Fruit fly (Drosophila melanogaster) whole organism, adult: ENCODE results near the gene CG6454.

ENCODE experiments used
- CG11617 ChIP-seq: fragments of 200-800 bp; sonication (Bioruptor generic); optimal IDR thresholded peaks from 2 replicates; lab custom pipeline; 2017; ENCODE audit warnings: mild to moderate bottlenecking, missing biosample characterization, missing genetic modification reagents, missing genetic modification characterization
- CG12768 ChIP-seq: fragments of 200-800 bp; sonication (Bioruptor generic); optimal IDR thresholded peaks from 2 replicates; lab custom pipeline; 2017; ENCODE audit warnings: missing biosample characterization, missing genetic modification characterization, mild to moderate bottlenecking, moderate library complexity, missing genetic modification reagents
- CG1620 ChIP-seq: fragments of 200-800 bp; sonication (Bioruptor generic); optimal IDR thresholded peaks from 2 replicates; lab custom pipeline; 2016; ENCODE audit warnings: missing biosample characterization, missing genetic modification characterization
- CG33017 ChIP-seq: fragments of 200-800 bp; sonication (Bioruptor generic); optimal IDR thresholded peaks from 2 replicates; lab custom pipeline; 2018; ENCODE audit warnings: missing biosample characterization, mild to moderate bottlenecking, missing genetic modification characterization, moderate library complexity
- CG5204 ChIP-seq: fragments of 200-800 bp; sonication (Bioruptor generic); optimal IDR thresholded peaks from 2 replicates; lab custom pipeline; 2016; ENCODE audit warnings: missing biosample characterization, missing genetic modification characterization
- CG7101 ChIP-seq: fragments of 200-800 bp; sonication (Bioruptor generic); optimal IDR thresholded peaks from 2 replicates; lab custom pipeline; 2018; ENCODE audit warnings: missing biosample characterization, mild to moderate bottlenecking, missing genetic modification characterization, moderate library complexity
- Clk ChIP-seq: fragments of 200-800 bp; sonication (Bioruptor generic); optimal IDR thresholded peaks from 2 replicates; lab custom pipeline; 2017; ENCODE audit warnings: missing biosample characterization, missing genetic modification characterization
- Crg-1 ChIP-seq: fragments of 200-800 bp; sonication (Bioruptor generic); optimal IDR thresholded peaks from 2 replicates; lab custom pipeline; 2016; ENCODE audit warnings: missing biosample characterization, missing genetic modification characterization
- Hr96 ChIP-seq: fragments of 200-800 bp; sonication (Bioruptor generic); optimal IDR thresholded peaks from 2 replicates; lab custom pipeline; 2016; ENCODE audit warnings: missing biosample characterization, missing genetic modification characterization
- Mnt ChIP-seq: fragments of 200-800 bp; sonication (Bioruptor generic); optimal IDR thresholded peaks from 2 replicates; lab custom pipeline; 2016; ENCODE audit warnings: missing biosample characterization, mild to moderate bottlenecking, missing genetic modification characterization
- bab1 ChIP-seq: fragments of 200-800 bp; sonication (Bioruptor generic); optimal IDR thresholded peaks from 3 replicates; lab custom pipeline; 2019; ENCODE audit warnings: missing biosample characterization, mild to moderate bottlenecking, missing genetic modification characterization, moderate library complexity
- cic ChIP-seq: fragments of 200-800 bp; sonication (Bioruptor generic); optimal IDR thresholded peaks from 2 replicates; lab custom pipeline; 2017; ENCODE audit warnings: missing biosample characterization, mild to moderate bottlenecking, missing genetic modification characterization, moderate library complexity
- cnc ChIP-seq, 2 experiments: fragments of >200 bp; optimal IDR thresholded peaks; 2 replicates each; lab custom pipeline; 2017
- kay ChIP-seq: fragments of 200-800 bp; sonication (Bioruptor generic); peaks from one replicate; lab custom pipeline; 2016; ENCODE audit warnings: missing biosample characterization, missing genetic modification characterization, borderline replicate concordance
- ovo ChIP-seq: fragments of 200-800 bp; sonication (Bioruptor generic); optimal IDR thresholded peaks from 2 replicates; lab custom pipeline; 2016; ENCODE audit warnings: missing biosample characterization, missing genetic modification characterization
- pad ChIP-seq: fragments of 200-800 bp; sonication (Bioruptor generic); optimal IDR thresholded peaks from 3 replicates; lab custom pipeline; 2017; ENCODE audit warnings: missing biosample characterization, missing genetic modification characterization, mild to moderate bottlenecking, moderate library complexity, missing genetic modification reagents
- tj ChIP-seq: fragments of 200-800 bp; sonication (Bioruptor generic); optimal IDR thresholded peaks from 3 replicates; lab custom pipeline; 2017; ENCODE audit warnings: missing biosample characterization, mild to moderate bottlenecking, missing genetic modification characterization, moderate library complexity
- toe ChIP-seq: fragments of 200-800 bp; sonication (Bioruptor generic); optimal IDR thresholded peaks from 2 replicates; lab custom pipeline; 2016; ENCODE audit warnings: missing biosample characterization, missing genetic modification characterization

Gene CG6454

DNA sequence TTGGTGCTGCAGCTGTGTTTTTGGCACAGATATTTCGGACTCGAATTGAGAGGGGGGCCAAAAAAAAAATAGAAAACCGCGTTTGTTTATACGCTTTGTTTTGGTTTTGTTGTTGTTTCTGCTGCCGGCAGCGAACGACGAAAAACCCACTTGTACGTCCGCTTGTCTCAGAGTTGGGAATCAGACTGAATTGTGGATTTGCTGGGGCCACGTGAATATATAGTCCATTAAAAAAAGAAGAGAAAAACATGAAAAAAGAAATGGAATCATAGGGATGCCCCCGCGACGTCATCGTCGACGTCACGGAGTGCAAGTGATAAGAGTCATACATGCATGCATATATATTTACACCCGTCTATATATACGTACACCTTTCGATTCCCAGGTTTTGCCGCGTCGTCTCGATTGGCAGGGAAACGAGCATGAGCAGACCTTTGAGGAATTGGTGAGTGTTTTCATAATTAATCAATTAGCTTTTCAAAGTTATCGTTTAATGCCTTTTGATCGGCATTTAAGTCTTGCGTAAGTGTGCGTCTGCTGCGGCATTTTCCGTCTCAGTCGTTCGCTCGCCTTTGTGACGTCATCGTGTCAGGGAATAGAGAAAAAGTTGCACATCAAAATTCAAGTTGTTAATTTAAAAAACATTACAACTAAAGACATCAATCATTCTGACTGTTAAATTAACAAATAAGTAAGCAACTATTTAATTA is 29.2 kb upstream of the CG6454 start:
- peak; percentile 39 for TF ChIP-seq CG12768 (GFP tag; lab: Kevin White, UChicago)
- peak; percentile 58 for TF ChIP-seq tj
- TF ChIP-seq ovo (GFP tag; lab: Kevin White, UChicago) = no peak
- peak; percentile 97 for TF ChIP-seq kay (GFP tag; lab: Kevin White, UChicago)
- no peak for TF ChIP-seq cic
- TF ChIP-seq Mnt (GFP tag; lab: Kevin White, UChicago) = peak; percentile 70

DNA sequence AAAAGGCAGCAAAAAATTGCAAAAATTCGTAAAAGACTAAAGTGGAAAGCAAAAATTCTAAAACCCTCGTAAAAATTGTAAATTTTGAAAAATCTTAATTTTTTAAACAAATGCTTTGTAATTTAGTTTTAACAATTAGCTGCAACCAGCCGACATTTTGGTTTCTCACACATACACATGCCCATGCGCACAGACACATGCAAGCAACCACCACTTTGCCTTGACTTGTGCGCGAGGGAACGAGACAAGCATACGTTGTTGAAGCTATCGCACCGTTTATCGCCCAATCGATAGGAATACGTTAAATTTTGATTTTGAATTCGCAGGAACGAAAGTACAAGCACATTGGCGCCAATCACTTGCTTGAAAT is 28.7 kb upstream of the CG6454 start:
- TF ChIP-seq kay (GFP tag; lab: Kevin White, UChicago) (no peak), CG12768 (GFP tag; lab: Kevin White, UChicago) (peak; percentile 5), Mnt (GFP tag; lab: Kevin White, UChicago) (peak; percentile 42)

DNA sequence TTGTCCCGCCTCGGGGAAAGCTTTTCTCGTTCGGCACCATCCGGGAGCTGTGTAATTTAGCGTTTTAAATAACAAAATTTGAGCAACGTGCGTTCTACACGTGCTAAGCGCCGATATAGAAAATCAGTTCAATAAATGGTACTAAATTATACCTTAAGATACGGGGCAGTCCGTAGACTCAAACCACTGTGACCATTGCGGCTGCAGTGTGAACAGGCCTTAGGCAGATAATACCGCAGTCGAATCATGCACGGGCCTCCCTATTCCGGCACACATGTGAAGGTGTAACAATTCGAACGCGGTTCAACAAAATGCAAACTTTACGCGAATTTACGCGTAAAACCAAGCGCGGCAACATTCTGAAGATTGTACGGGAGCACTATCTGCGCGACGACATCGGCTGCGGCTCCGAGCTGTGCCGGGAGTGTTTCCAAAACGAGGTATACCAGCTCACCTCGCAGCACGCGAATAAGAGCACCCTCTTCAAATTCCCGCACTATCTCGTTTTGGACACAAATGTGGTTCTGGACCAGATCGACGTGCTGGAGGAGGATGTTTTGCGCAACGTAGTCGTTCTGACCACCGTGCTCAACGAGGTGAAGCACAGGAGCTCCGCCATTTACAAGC is 15.7 kb upstream of the CG6454 start, which contains the start of the genes Rrp5 and Dis3:
Rrp5 (minus strand) TSS at position 135 of the 627 bp plus-strand sequence.
Dis3 (plus strand) TSS at position 252 of the 627 bp plus-strand sequence.
- TF ChIP-seq Mnt (GFP tag; lab: Kevin White, UChicago) (peak; percentile 99), bab1 (GFP tag; lab: Kevin White, UChicago) (peak; percentile 4), CG5204 (GFP tag; lab: Kevin White, UChicago) (no peak), pad (peak; percentile 11), CG11617 (peak; percentile 15), toe (no peak), CG1620 (peak; percentile 20), cic (peak; percentile 30), CG33017 (no peak), ovo (GFP tag; lab: Kevin White, UChicago) (peak; percentile 16)

DNA sequence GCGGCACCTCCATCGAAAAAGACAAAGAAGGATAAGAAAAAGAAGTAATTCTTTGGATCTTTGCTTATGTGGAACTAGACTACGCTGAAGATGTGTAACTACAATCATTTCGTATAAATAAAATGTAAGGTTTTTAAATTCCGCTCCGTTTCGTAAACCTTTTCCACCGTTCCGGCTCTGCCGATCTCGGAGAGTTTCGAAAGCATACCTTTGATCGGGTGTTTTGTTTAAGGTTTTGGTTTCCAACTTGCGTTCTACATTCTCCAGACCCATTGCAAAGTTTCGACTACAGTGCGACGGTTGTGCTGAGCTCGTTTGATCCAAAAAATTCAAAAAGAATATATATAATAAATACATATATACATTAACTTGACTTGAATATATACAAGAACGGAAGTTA is 12.4 kb upstream of the CG6454 start, which contains the start of gene CG6432:
CG6432 (plus strand) TSS at position 301 of the 400 bp plus-strand sequence.
- TF ChIP-seq CG12768 (GFP tag; lab: Kevin White, UChicago) (no peak), CG11617 (no peak), Crg-1 (GFP tag; lab: Kevin White, UChicago) (no peak), cnc (optimal IDR thresholded peaks at IDR 0.05; lab: Kevin White, UChicago) (no peak), ovo (GFP tag; lab: Kevin White, UChicago) (no peak), pad (no peak), CG5204 (GFP tag; lab: Kevin White, UChicago) (no peak), kay (GFP tag; lab: Kevin White, UChicago) (no peak)

- TF ChIP-seq Clk (GFP tag; lab: Kevin White, UChicago) (no peak), cic (no peak), CG11617 (no peak), Hr96 (GFP tag; lab: Kevin White, UChicago) (no peak), CG1620 (no peak), Crg-1 (GFP tag; lab: Kevin White, UChicago) (no peak), Mnt (GFP tag; lab: Kevin White, UChicago) (no peak), CG7101 (tag; lab: Kevin White, UChicago) (no peak), CG12768 (GFP tag; lab: Kevin White, UChicago) (no peak)
These were observed 7.7 kb upstream of the CG6454 start, which contains the start of gene Ms for dm6 chr3R:24341251-24341650. TSS of gene Ms (plus strand) at chr3R:24341551.

dm6 chr3R:24353448-24353847 is 4.5 kb downstream of the CG6454 start:
- TF ChIP-seq bab1 (GFP tag; lab: Kevin White, UChicago) (no peak), kay (GFP tag; lab: Kevin White, UChicago) (no peak), Mnt (GFP tag; lab: Kevin White, UChicago) (no peak)

DNA sequence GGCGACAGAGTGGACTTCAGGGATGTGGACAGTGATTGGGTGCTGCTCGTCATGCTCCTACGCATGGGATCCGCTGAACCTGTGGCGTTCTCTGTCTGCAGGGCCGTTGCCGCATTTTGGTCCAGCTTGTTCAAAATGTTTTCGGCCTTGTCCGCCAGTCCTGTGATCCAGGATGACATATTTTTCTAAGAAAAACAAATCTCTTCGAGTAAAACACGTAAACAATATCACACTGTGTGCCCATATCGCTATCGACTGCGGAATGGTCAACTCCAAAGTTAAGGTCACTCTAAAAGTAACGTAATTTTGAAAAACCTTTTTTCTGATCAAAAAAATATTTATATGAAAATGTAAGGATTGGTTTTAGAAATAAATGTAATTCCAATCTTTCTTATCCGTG is 8.7 kb downstream of the CG6454 start, which contains the start of gene Golgin84:
Golgin84 (minus strand) TSS at position 241 of the 400 bp plus-strand sequence.
- TF ChIP-seq cic (no peak), CG33017 (no peak), tj (no peak), CG1620 (no peak)

dm6 chr3R:24359957-24360356 is 11.0 kb downstream of the CG6454 start, which contains the start of gene CG18528:
TSS of gene CG18528 (minus strand) at chr3R:24360144.
- TF ChIP-seq CG5204 (GFP tag; lab: Kevin White, UChicago) (no peak), bab1 (GFP tag; lab: Kevin White, UChicago) (peak; percentile 53), cic (no peak), kay (GFP tag; lab: Kevin White, UChicago) (no peak), CG1620 (no peak)
